Fruit fly (Drosophila melanogaster) whole organism, embryonic: ENCODE data around the gene Alp13.

Source experiments
- Bdp1 ChIP-seq: fragments of 200-800 bp; sonication (Bioruptor generic); optimal IDR thresholded peaks from 3 replicates; lab custom pipeline; 2016; ENCODE audit warnings: missing biosample characterization, missing genetic modification characterization
- CG1024 ChIP-seq: fragments of 200-800 bp; sonication (Bioruptor generic); IDR thresholded peaks from 2 replicates; pipeline ENCODE4 v1.3.6; 2022; ENCODE audit warnings: missing biosample characterization, missing genetic modification characterization
- CG12071 ChIP-seq: fragments of 200-800 bp; sonication (Bioruptor generic); optimal IDR thresholded peaks from 3 replicates; lab custom pipeline; 2018; ENCODE audit warnings: missing biosample characterization, mild to moderate bottlenecking, missing genetic modification characterization
- CG12219 ChIP-seq: fragments of 200-800 bp; sonication (Bioruptor generic); optimal IDR thresholded peaks from 3 replicates; lab custom pipeline; 2018; ENCODE audit warnings: missing biosample characterization, mild to moderate bottlenecking, missing genetic modification characterization
- CG13624 ChIP-seq: fragments of 200-800 bp; sonication (Bioruptor generic); optimal IDR thresholded peaks from 2 replicates; lab custom pipeline; 2016; ENCODE audit warnings: missing biosample characterization, missing genetic modification characterization
- CG13775 ChIP-seq: fragments of 200-800 bp; sonication (Bioruptor generic); optimal IDR thresholded peaks from 3 replicates; lab custom pipeline; 2017; ENCODE audit warnings: missing biosample characterization, mild to moderate bottlenecking, missing genetic modification characterization
- CG16779 ChIP-seq: fragments of 200-800 bp; sonication (Bioruptor generic); IDR thresholded peaks from 2 replicates; pipeline ENCODE4 v1.3.6; 2022; ENCODE audit warnings: missing biosample characterization, missing genetic modification characterization
- CG17612 ChIP-seq: fragments of 200-800 bp; sonication (Bioruptor generic); IDR thresholded peaks from 2 replicates; pipeline ENCODE4 v1.3.6; 2022; ENCODE audit warnings: missing biosample characterization, missing genetic modification characterization
- CG3281 ChIP-seq: fragments of 200-800 bp; sonication (Bioruptor generic); optimal IDR thresholded peaks from 3 replicates; lab custom pipeline; 2017; ENCODE audit warnings: missing biosample characterization, mild to moderate bottlenecking, missing genetic modification characterization
- CG4617 ChIP-seq: fragments of 200-800 bp; sonication (Bioruptor generic); optimal IDR thresholded peaks from 3 replicates; lab custom pipeline; 2016; ENCODE audit warnings: missing biosample characterization, missing genetic modification characterization, borderline replicate concordance
- CG6254 ChIP-seq: fragments of 200-800 bp; sonication (Bioruptor generic); optimal IDR thresholded peaks from 3 replicates; lab custom pipeline; 2017; ENCODE audit warnings: mild to moderate bottlenecking, missing biosample characterization, missing genetic modification reagents, missing genetic modification characterization
- CG6654 ChIP-seq: fragments of 200-800 bp; sonication (Bioruptor generic); optimal IDR thresholded peaks from 2 replicates; lab custom pipeline; 2017; ENCODE audit warnings: missing biosample characterization, mild to moderate bottlenecking, missing genetic modification characterization
- CG6791 ChIP-seq: fragments of 200-800 bp; sonication (Bioruptor generic); IDR thresholded peaks from 3 replicates; pipeline ENCODE4 v1.3.6; 2022; ENCODE audit warnings: missing biosample characterization, missing genetic modification characterization; ENCODE audit not compliant: partially characterized antibody
- CG7271 ChIP-seq: fragments of 200-800 bp; sonication (Bioruptor generic); optimal IDR thresholded peaks from 2 replicates; lab custom pipeline; 2018; ENCODE audit warnings: missing biosample characterization, mild to moderate bottlenecking, missing genetic modification characterization, moderate library complexity
- CG7372 ChIP-seq: fragments of 200-800 bp; sonication (Bioruptor generic); IDR thresholded peaks from 2 replicates; pipeline ENCODE4 v1.3.6; 2022; ENCODE audit warnings: missing biosample characterization, missing genetic modification characterization
- CG9932 ChIP-seq: fragments of 200-800 bp; sonication (Bioruptor generic); IDR thresholded peaks from 2 replicates; pipeline ENCODE4 v1.3.6; 2022; ENCODE audit warnings: missing biosample characterization, missing genetic modification characterization
- Dbx ChIP-seq: fragments of 200-800 bp; sonication (Bioruptor generic); IDR thresholded peaks from 3 replicates; pipeline ENCODE4 v1.3.6; 2022; ENCODE audit warnings: missing biosample characterization, missing genetic modification characterization
- E2f1 ChIP-seq: fragments of 200-800 bp; sonication (Bioruptor generic); IDR thresholded peaks from 2 replicates; pipeline ENCODE4 v1.3.6; 2022; ENCODE audit warnings: missing biosample characterization, missing genetic modification characterization
- E2f2 ChIP-seq: fragments of 200-800 bp; sonication (Bioruptor generic); IDR thresholded peaks from 2 replicates; pipeline ENCODE4 v1.3.6; 2022; ENCODE audit warnings: missing biosample characterization, missing genetic modification characterization
- Eip74EF ChIP-seq, 2 experiments: fragments of 200-800 bp in 1 of 2; fragments of >200 bp in 1 of 2; sonication (Bioruptor generic) in 1 of 2; optimal IDR thresholded peaks; 2 replicates each; lab custom pipeline; 2017 to 2019; ENCODE audit warnings: missing biosample characterization in 2 of 2, missing genetic modification characterization in 2 of 2, mild to moderate bottlenecking in 1 of 2, moderate library complexity in 1 of 2
- Ets65A ChIP-seq: fragments of 200-800 bp; sonication (Bioruptor generic); peaks from one replicate; lab custom pipeline; 2016; ENCODE audit warnings: missing biosample characterization, missing genetic modification characterization
- H15 ChIP-seq: fragments of 200-800 bp; sonication (Bioruptor generic); IDR thresholded peaks from 3 replicates; pipeline ENCODE4 v1.3.6; 2022; ENCODE audit warnings: missing biosample characterization, missing genetic modification characterization
- HmgZ ChIP-seq: fragments of 200-800 bp; sonication (Bioruptor generic); optimal IDR thresholded peaks from 2 replicates; lab custom pipeline; 2018; ENCODE audit warnings: missing biosample characterization, mild to moderate bottlenecking, missing genetic modification characterization
- Hmr ChIP-seq: fragments of 200-800 bp; sonication (Bioruptor generic); optimal IDR thresholded peaks from 3 replicates; lab custom pipeline; 2017; ENCODE audit warnings: mild to moderate bottlenecking, missing biosample characterization, missing genetic modification reagents, missing genetic modification characterization
- Jarid2 ChIP-seq: fragments of 200-800 bp; sonication (Bioruptor generic); optimal IDR thresholded peaks from 3 replicates; lab custom pipeline; 2017; ENCODE audit warnings: mild to moderate bottlenecking, missing biosample characterization, missing genetic modification reagents, missing genetic modification characterization
- MTF-1 ChIP-seq: fragments of 200-800 bp; sonication (Bioruptor generic); optimal IDR thresholded peaks from 2 replicates; lab custom pipeline; 2018; ENCODE audit warnings: missing biosample characterization, mild to moderate bottlenecking, missing genetic modification characterization, borderline replicate concordance
- Mad ChIP-seq: fragments of 200-800 bp; sonication (Bioruptor generic); optimal IDR thresholded peaks from 2 replicates; lab custom pipeline; 2016; ENCODE audit warnings: missing biosample characterization, missing genetic modification characterization
- Oaz ChIP-seq: fragments of 200-800 bp; sonication (Bioruptor generic); IDR thresholded peaks from 2 replicates; pipeline ENCODE4 v1.3.6; 2022; ENCODE audit warnings: missing biosample characterization, missing genetic modification characterization
- Taf1 ChIP-seq: fragments of 200-800 bp; sonication (Bioruptor generic); IDR thresholded peaks from 2 replicates; pipeline ENCODE4 v1.3.6; 2022; ENCODE audit warnings: missing biosample characterization, missing genetic modification characterization
- Xrp1 ChIP-seq: fragments of 200-800 bp; sonication (Bioruptor generic); IDR thresholded peaks from 2 replicates; pipeline ENCODE4 v1.3.6; 2022; ENCODE audit warnings: missing biosample characterization, missing genetic modification characterization
- ab ChIP-seq: fragments of 200-800 bp; sonication (Bioruptor generic); optimal IDR thresholded peaks from 2 replicates; lab custom pipeline; 2016; ENCODE audit warnings: missing biosample characterization, missing genetic modification characterization
- bigmax ChIP-seq: fragments of 200-800 bp; sonication (Bioruptor generic); optimal IDR thresholded peaks from 2 replicates; lab custom pipeline; 2018; ENCODE audit warnings: missing biosample characterization, mild to moderate bottlenecking, missing genetic modification characterization
- br ChIP-seq: fragments of >200 bp; optimal IDR thresholded peaks from 2 replicates; lab custom pipeline; 2017
- btn ChIP-seq: fragments of 200-800 bp; sonication (Bioruptor generic); optimal IDR thresholded peaks from 2 replicates; lab custom pipeline; 2016; ENCODE audit warnings: missing biosample characterization, missing genetic modification characterization
- cwo ChIP-seq: fragments of 200-800 bp; sonication (Bioruptor generic); optimal IDR thresholded peaks from 3 replicates; lab custom pipeline; 2017; ENCODE audit warnings: missing biosample characterization, missing genetic modification characterization, mild to moderate bottlenecking, moderate library complexity, missing genetic modification reagents
- dmrt99B ChIP-seq: fragments of 200-800 bp; sonication (Bioruptor generic); optimal IDR thresholded peaks from 2 replicates; lab custom pipeline; 2018; ENCODE audit warnings: missing biosample characterization, mild to moderate bottlenecking, missing genetic modification characterization, moderate library complexity
- emc ChIP-seq: fragments of 200-800 bp; sonication (Bioruptor generic); optimal IDR thresholded peaks from 2 replicates; lab custom pipeline; 2016; ENCODE audit warnings: missing biosample characterization, missing genetic modification characterization
- ems ChIP-seq: fragments of 200-800 bp; sonication (Bioruptor generic); optimal IDR thresholded peaks from 3 replicates; lab custom pipeline; 2016; ENCODE audit warnings: missing biosample characterization, missing genetic modification characterization
- ham ChIP-seq: fragments of 200-800 bp; sonication (Bioruptor generic); IDR thresholded peaks from 2 replicates; pipeline ENCODE4 v1.3.6; 2022; ENCODE audit warnings: missing biosample characterization, missing genetic modification characterization
- mirr ChIP-seq: fragments of 200-800 bp; sonication (Bioruptor generic); optimal IDR thresholded peaks from 3 replicates; lab custom pipeline; 2018; ENCODE audit warnings: missing biosample characterization, mild to moderate bottlenecking, missing genetic modification characterization
- onecut ChIP-seq: fragments of 200-800 bp; sonication (Bioruptor generic); IDR thresholded peaks from 2 replicates; pipeline ENCODE4 v1.3.6; 2022; ENCODE audit warnings: missing biosample characterization, missing genetic modification characterization
- phol ChIP-seq: fragments of 200-800 bp; sonication (Bioruptor generic); optimal IDR thresholded peaks from 3 replicates; lab custom pipeline; 2018; ENCODE audit warnings: missing biosample characterization, mild to moderate bottlenecking, missing genetic modification characterization, moderate library complexity
- prd ChIP-seq, 3 experiments: fragments of >200 bp in 2 of 3; fragments of 200-800 bp in 1 of 3; sonication (Bioruptor generic) in 1 of 3; optimal IDR thresholded peaks in 2 of 3; IDR thresholded peaks in 1 of 3; 2 replicates in 2 of 3; 3 replicates in 1 of 3; pipeline versions ENCODE4 v1.3.6 to Lab custom; 2017 to 2022; ENCODE audit warnings: missing biosample characterization in 1 of 3, missing genetic modification characterization in 1 of 3
- pros ChIP-seq: fragments of 200-800 bp; sonication (Bioruptor generic); optimal IDR thresholded peaks from 3 replicates; lab custom pipeline; 2019; ENCODE audit warnings: missing biosample characterization, mild to moderate bottlenecking, missing genetic modification characterization, moderate library complexity
- repo ChIP-seq: fragments of 200-800 bp; sonication (Bioruptor generic); optimal IDR thresholded peaks from 2 replicates; lab custom pipeline; 2016; ENCODE audit warnings: missing biosample characterization, missing genetic modification characterization
- sob ChIP-seq: fragments of 200-800 bp; sonication (Bioruptor generic); IDR thresholded peaks from 2 replicates; pipeline ENCODE4 v1.3.6; 2022; ENCODE audit warnings: missing biosample characterization, missing genetic modification characterization
- sqz ChIP-seq: fragments of 200-800 bp; sonication (Bioruptor generic); optimal IDR thresholded peaks from 3 replicates; lab custom pipeline; 2018; ENCODE audit warnings: missing biosample characterization, mild to moderate bottlenecking, missing genetic modification characterization
- twi ChIP-seq: fragments of 200-800 bp; optimal IDR thresholded peaks from 2 replicates; lab custom pipeline; 2019; ENCODE audit warnings: missing biosample characterization, mild to moderate bottlenecking, missing genetic modification characterization, moderate library complexity
- z ChIP-seq: fragments of 200-800 bp; sonication (Bioruptor generic); IDR thresholded peaks from 3 replicates; pipeline ENCODE4 v1.3.6; 2022; ENCODE audit warnings: missing biosample characterization, missing genetic modification characterization

The Alp13 gene

dm6 chr3R:10100498-10101196 is 25.5 kb upstream of the Alp13 start (continued):
- TF ChIP-seq cwo (GFP tag; lab: Kevin White, UChicago): no peak
- peak; percentile 74 for TF ChIP-seq HmgZ (tag; lab: Kevin White, UChicago)
- TF ChIP-seq CG7372 (GFP tag; lab: Robert Waterston, UW): no peak
- TF ChIP-seq pros (GFP tag; lab: Kevin White, UChicago): no peak
- no peak for TF ChIP-seq CG12219 (GFP tag; lab: Kevin White, UChicago)
- no peak for TF ChIP-seq prd (optimal IDR thresholded peaks at IDR 0.05; lab: Kevin White, UChicago)
- TF ChIP-seq prd (GFP tag; IDR thresholded peaks at IDR 0.05; lab: Robert Waterston, UW): peak; percentile 44; the same call in 2 of the 3 replicates
- no peak for TF ChIP-seq mirr (GFP tag; lab: Kevin White, UChicago)
- TF ChIP-seq CG3281 (GFP tag; lab: Kevin White, UChicago): no peak
- peak; percentile 0 for TF ChIP-seq phol
- no peak for TF ChIP-seq ham (GFP tag; lab: Robert Waterston, UW)
- no peak for TF ChIP-seq emc (GFP tag; lab: Kevin White, UChicago)
- no peak for TF ChIP-seq Mad (GFP tag; lab: Kevin White, UChicago)
- TF ChIP-seq CG6654 (GFP tag; lab: Kevin White, UChicago): no peak
- TF ChIP-seq twi (tag; lab: Kevin White, UChicago): no peak
- TF ChIP-seq Xrp1 (GFP tag; lab: Robert Waterston, UW): no peak
- peak; percentile 77; the same call in 2 of the 3 replicates for TF ChIP-seq Dbx (GFP tag; lab: Robert Waterston, UW)
- TF ChIP-seq btn (GFP tag; lab: Kevin White, UChicago): peak; percentile 1
- no peak for TF ChIP-seq Eip74EF (GFP tag; optimal IDR thresholded peaks at IDR 0.05; lab: Kevin White, UChicago)
- TF ChIP-seq bigmax: no peak
- no peak for TF ChIP-seq Jarid2
- TF ChIP-seq z (GFP tag; lab: Robert Waterston, UW): no peak
- TF ChIP-seq CG6254 (GFP tag; lab: Kevin White, UChicago): no peak
- peak; percentile 16 for TF ChIP-seq CG13775
- TF ChIP-seq CG1024 (GFP tag; lab: Robert Waterston, UW): no peak
- no peak for TF ChIP-seq CG16779 (GFP tag; lab: Robert Waterston, UW)
- peak; percentile 64; the same call in 1 of the 2 replicates for TF ChIP-seq CG17612 (GFP tag; lab: Robert Waterston, UW)
- no peak for TF ChIP-seq repo (GFP tag; lab: Kevin White, UChicago)
- peak; percentile 32; the same call in 1 of the 2 replicates for TF ChIP-seq onecut (GFP tag; lab: Robert Waterston, UW)
- no peak for TF ChIP-seq CG4617 (GFP tag; lab: Kevin White, UChicago)
- TF ChIP-seq CG12071 (GFP tag; lab: Kevin White, UChicago): peak; percentile 36
- no peak for TF ChIP-seq ab (GFP tag; lab: Kevin White, UChicago)
- no peak for TF ChIP-seq Oaz (GFP tag; lab: Robert Waterston, UW)
- TF ChIP-seq sqz (GFP tag; lab: Kevin White, UChicago): no peak
- peak; percentile 17 for TF ChIP-seq MTF-1 (GFP tag; lab: Kevin White, UChicago)
- peak; percentile 27; the same call in 1 of the 2 replicates for TF ChIP-seq E2f2 (GFP tag; lab: Robert Waterston, UW)
- TF ChIP-seq ems (GFP tag; lab: Kevin White, UChicago): no peak
- TF ChIP-seq Ets65A (GFP tag; lab: Kevin White, UChicago): peak; percentile 93
- 0 out of 3 replicates have a peak, but pooled peaks have one; percentile 53 for TF ChIP-seq H15 (GFP tag; lab: Robert Waterston, UW)
- TF ChIP-seq dmrt99B (tag; lab: Kevin White, UChicago): peak; percentile 1
- peak; percentile 81 for TF ChIP-seq Hmr (GFP tag; lab: Kevin White, UChicago)
- no peak for TF ChIP-seq Bdp1
- TF ChIP-seq CG6791 (GFP tag; lab: Robert Waterston, UW): no peak
- peak; percentile 68 for TF ChIP-seq CG9932 (GFP tag; lab: Robert Waterston, UW)
- no peak for TF ChIP-seq CG7271 (tag; lab: Kevin White, UChicago)
- 0 out of 2 replicates have a peak, but pooled peaks have one; percentile 28 for TF ChIP-seq E2f1 (GFP tag; lab: Robert Waterston, UW)
- no peak for TF ChIP-seq br
- peak; percentile 18 for TF ChIP-seq CG13624 (GFP tag; lab: Kevin White, UChicago)
- peak; percentile 39; the same call in 1 of the 2 replicates for TF ChIP-seq sob (GFP tag; lab: Robert Waterston, UW)
- TF ChIP-seq Taf1: no peak
